Fruit fly (Drosophila melanogaster): Measurements from ENCODE around the gene MED24.

Gene MED24

dm6 chr3L:8186627-8187396, 4.3 kb upstream of the MED24 start, which contains the start of the genes ERR and Atg18a (continued):
- TF ChIP-seq bab2 (GFP tag; optimal IDR thresholded peaks at IDR 0.05), result peak; percentile 79
- TF ChIP-seq cas (GFP tag; IDR thresholded peaks at IDR 0.05), result peak; percentile 83
- TF ChIP-seq NC2β (GFP tag; optimal IDR thresholded peaks at IDR 0.05), result peak; percentile 39
- TF ChIP-seq CG43689 (GFP tag; IDR thresholded peaks at IDR 0.05), result peak; percentile 58
- peak; percentile 93 for TF ChIP-seq sob (GFP tag; IDR thresholded peaks at IDR 0.05)
- peak; percentile 74 for TF ChIP-seq dmrt11E (tag; optimal IDR thresholded peaks at IDR 0.05)
- peak; percentile 82 for TF ChIP-seq Chrac-16 (GFP tag; optimal IDR thresholded peaks at IDR 0.05)
- peak; percentile 79 for TF ChIP-seq Mrtf (GFP tag; IDR thresholded peaks at IDR 0.05)
- TF ChIP-seq CG15696 (tag; optimal IDR thresholded peaks at IDR 0.05), result peak; percentile 82
- TF ChIP-seq Hr3 (GFP tag; optimal IDR thresholded peaks at IDR 0.05), result peak; percentile 91
- peak; percentile 84 for TF ChIP-seq CG9727 (GFP tag; optimal IDR thresholded peaks at IDR 0.05)
- peak; percentile 85 for TF ChIP-seq CG15269 (tag; optimal IDR thresholded peaks at IDR 0.05)
- peak; percentile 90 for TF ChIP-seq Mad (GFP tag; optimal IDR thresholded peaks at IDR 0.05)
- peak; percentile 45; the same call in 1 of the 3 replicates for TF ChIP-seq CG6791 (GFP tag; IDR thresholded peaks at IDR 0.05; ENCODE audit: partially characterized antibody)
- peak; percentile 85 for TF ChIP-seq knrl (GFP tag; IDR thresholded peaks at IDR 0.05; ENCODE audit: partially characterized antibody)
- TF ChIP-seq B-H2 (GFP tag; optimal IDR thresholded peaks at IDR 0.05), result peak; percentile 85
- TF ChIP-seq CG8944 (GFP tag; optimal IDR thresholded peaks at IDR 0.05), result peak; percentile 72
- peak; percentile 17 for TF ChIP-seq Hand (GFP tag; optimal IDR thresholded peaks at IDR 0.05)
- no peak for TF ChIP-seq Sox102F (GFP tag; optimal IDR thresholded peaks at IDR 0.05)
- TF ChIP-seq stwl (tag; optimal IDR thresholded peaks at IDR 0.05), result peak; percentile 98
- no peak for TF ChIP-seq Tbp (GFP tag; optimal IDR thresholded peaks at IDR 0.05)
- TF ChIP-seq CG17612 (GFP tag; IDR thresholded peaks at IDR 0.05), result peak; percentile 54; the same call in 1 of the 2 replicates
- TF ChIP-seq CG9609 (GFP tag; optimal IDR thresholded peaks at IDR 0.05), result peak; percentile 76
- TF ChIP-seq CG14050 (GFP tag; IDR thresholded peaks at IDR 0.05), result peak; percentile 70
- TF ChIP-seq caup (GFP tag; optimal IDR thresholded peaks at IDR 0.05; ENCODE audit: severe bottlenecking), result peak; percentile 74
- TF ChIP-seq zf30C (GFP tag; optimal IDR thresholded peaks at IDR 0.05), result no peak
- TF ChIP-seq Lim3 (GFP tag; IDR thresholded peaks at IDR 0.05), result peak; percentile 45; the same call in 1 of the 2 replicates
- peak; percentile 52; the same call in 1 of the 2 replicates for TF ChIP-seq toy (GFP tag; IDR thresholded peaks at IDR 0.05)
- peak; percentile 39 for TF ChIP-seq CG7271 (tag; optimal IDR thresholded peaks at IDR 0.05)
- TF ChIP-seq twi (tag; optimal IDR thresholded peaks at IDR 0.05), result peak; percentile 78
- peak; percentile 91 for TF ChIP-seq ind (GFP tag; optimal IDR thresholded peaks at IDR 0.05)
- peak; percentile 52 for TF ChIP-seq NK7.1 (GFP tag; optimal IDR thresholded peaks at IDR 0.05)
- peak; percentile 90 for TF ChIP-seq CG12155 (GFP tag; optimal IDR thresholded peaks at IDR 0.05)
- TF ChIP-seq PHDP (tag; optimal IDR thresholded peaks at IDR 0.05), result peak; percentile 75
- peak; percentile 82 for TF ChIP-seq shn (GFP tag; optimal IDR thresholded peaks at IDR 0.05)
- TF ChIP-seq ato (GFP tag; IDR thresholded peaks at IDR 0.05; ENCODE audit: partially characterized antibody), result no peak
- TF ChIP-seq CG12104 (GFP tag; optimal IDR thresholded peaks at IDR 0.05), result peak; percentile 58
- TF ChIP-seq Elba2 (GFP tag; optimal IDR thresholded peaks at IDR 0.05), result peak; percentile 73
- TF ChIP-seq CG2712 (tag; optimal IDR thresholded peaks at IDR 0.05), result peak; percentile 89
- TF ChIP-seq CG34224 (GFP tag; IDR thresholded peaks at IDR 0.05; ENCODE audit: partially characterized antibody), result peak; percentile 65; the same call in 2 of the 3 replicates
- TF ChIP-seq gro (GFP tag; optimal IDR thresholded peaks at IDR 0.05), result peak; percentile 66
- peak; percentile 28 for TF ChIP-seq Deaf1 (tag; optimal IDR thresholded peaks at IDR 0.05)
- TF ChIP-seq Nf-YC (tag; optimal IDR thresholded peaks at IDR 0.05), result peak; percentile 81
- TF ChIP-seq sisA (GFP tag; IDR thresholded peaks at IDR 0.05), result peak; percentile 91
- TF ChIP-seq eyg (GFP tag; optimal IDR thresholded peaks at IDR 0.05), result peak; percentile 36
- TF ChIP-seq eve (GFP tag; optimal IDR thresholded peaks at IDR 0.05), result no peak
- peak; percentile 16 for TF ChIP-seq salm (tag; optimal IDR thresholded peaks at IDR 0.05)
- no peak for TF ChIP-seq CG10565 (GFP tag; optimal IDR thresholded peaks at IDR 0.05)
- no peak for TF ChIP-seq Hr39 (optimal IDR thresholded peaks at IDR 0.05)

All from whole organism, embryonic.